Fruit fly (Drosophila melanogaster) whole organism, embryonic: ENCODE results near the gene nst.

Experiments used
- Ada2b ChIP-seq: fragments of 200-800 bp; sonication (Bioruptor generic); IDR thresholded peaks from 2 replicates; pipeline ENCODE4 v1.3.6; 2022; ENCODE audit warnings: missing biosample characterization, missing genetic modification characterization
- Antp ChIP-seq: fragments of 200-800 bp; sonication (Bioruptor generic); optimal IDR thresholded peaks from 3 replicates; lab custom pipeline; 2016; ENCODE audit warnings: missing biosample characterization, missing genetic modification characterization
- B-H2 ChIP-seq: fragments of 200-800 bp; sonication (Bioruptor generic); optimal IDR thresholded peaks from 2 replicates; lab custom pipeline; 2018; ENCODE audit warnings: missing biosample characterization, mild to moderate bottlenecking, missing genetic modification characterization
- Bteb2 ChIP-seq: fragments of 200-800 bp; sonication (Bioruptor generic); optimal IDR thresholded peaks from 2 replicates; lab custom pipeline; 2016; ENCODE audit warnings: missing biosample characterization, missing genetic modification characterization
- C15 ChIP-seq: fragments of 200-800 bp; sonication (Bioruptor generic); IDR thresholded peaks from 3 replicates; pipeline ENCODE4 v1.3.6; 2022; ENCODE audit warnings: missing biosample characterization, missing genetic modification characterization
- CG11398 ChIP-seq: fragments of 200-800 bp; sonication (Bioruptor generic); optimal IDR thresholded peaks from 2 replicates; lab custom pipeline; 2016; ENCODE audit warnings: missing biosample characterization, missing genetic modification characterization
- CG12071 ChIP-seq: fragments of 200-800 bp; sonication (Bioruptor generic); optimal IDR thresholded peaks from 3 replicates; lab custom pipeline; 2018; ENCODE audit warnings: missing biosample characterization, mild to moderate bottlenecking, missing genetic modification characterization
- CG12744 ChIP-seq: fragments of 200-800 bp; sonication (Bioruptor generic); optimal IDR thresholded peaks from 2 replicates; lab custom pipeline; 2016; ENCODE audit warnings: missing biosample characterization, missing genetic modification characterization
- CG13775 ChIP-seq: fragments of 200-800 bp; sonication (Bioruptor generic); optimal IDR thresholded peaks from 3 replicates; lab custom pipeline; 2017; ENCODE audit warnings: missing biosample characterization, mild to moderate bottlenecking, missing genetic modification characterization
- CG13894 ChIP-seq: fragments of 200-800 bp; sonication (Bioruptor generic); optimal IDR thresholded peaks from 3 replicates; lab custom pipeline; 2018; ENCODE audit warnings: missing biosample characterization, mild to moderate bottlenecking, missing genetic modification characterization, moderate library complexity
- CG15696 ChIP-seq: fragments of 200-800 bp; sonication (Bioruptor generic); optimal IDR thresholded peaks from 2 replicates; lab custom pipeline; 2019; ENCODE audit warnings: missing biosample characterization, mild to moderate bottlenecking, missing genetic modification characterization, moderate library complexity
- CG2875 ChIP-seq: fragments of 200-800 bp; sonication (Bioruptor generic); optimal IDR thresholded peaks from 2 replicates; lab custom pipeline; 2017; ENCODE audit warnings: missing biosample characterization, mild to moderate bottlenecking, missing genetic modification characterization, missing genetic modification reagents
- CG30403 ChIP-seq: fragments of 200-800 bp; sonication (Bioruptor generic); optimal IDR thresholded peaks from 3 replicates; lab custom pipeline; 2016; ENCODE audit warnings: missing biosample characterization, missing genetic modification characterization
- CG32532 ChIP-seq: fragments of 200-800 bp; sonication (Bioruptor generic); IDR thresholded peaks from 2 replicates; pipeline ENCODE4 v1.3.6; 2022; ENCODE audit warnings: missing biosample characterization, missing genetic modification characterization
- CG33557 ChIP-seq: fragments of 200-800 bp; sonication (Bioruptor generic); optimal IDR thresholded peaks from 2 replicates; lab custom pipeline; 2019; ENCODE audit warnings: missing biosample characterization, mild to moderate bottlenecking, missing genetic modification characterization, moderate library complexity
- CG34224 ChIP-seq: fragments of 200-800 bp; sonication (Bioruptor generic); IDR thresholded peaks from 3 replicates; pipeline ENCODE4 v1.3.6; 2022; ENCODE audit warnings: missing biosample characterization, missing genetic modification characterization; ENCODE audit not compliant: partially characterized antibody
- CG4730 ChIP-seq: fragments of 200-800 bp; sonication (Bioruptor generic); IDR thresholded peaks from 2 replicates; pipeline ENCODE4 v1.3.6; 2022; ENCODE audit warnings: missing biosample characterization, missing genetic modification characterization
- CG7556 ChIP-seq: fragments of 200-800 bp; sonication (Bioruptor generic); optimal IDR thresholded peaks from 2 replicates; lab custom pipeline; 2017; ENCODE audit warnings: missing biosample characterization, mild to moderate bottlenecking, missing genetic modification characterization
- CG8765 ChIP-seq: fragments of 200-800 bp; sonication (Bioruptor generic); IDR thresholded peaks from 2 replicates; pipeline ENCODE4 v1.3.6; 2022; ENCODE audit warnings: missing biosample characterization, missing genetic modification characterization
- CG8944 ChIP-seq: fragments of 200-800 bp; sonication (Bioruptor generic); optimal IDR thresholded peaks from 3 replicates; lab custom pipeline; 2016; ENCODE audit warnings: missing biosample characterization, missing genetic modification characterization
- CG9797 ChIP-seq: fragments of 200-800 bp; sonication (Bioruptor generic); optimal IDR thresholded peaks from 3 replicates; lab custom pipeline; 2018; ENCODE audit warnings: missing biosample characterization, mild to moderate bottlenecking, missing genetic modification characterization
- Dll ChIP-seq: fragments of 200-800 bp; sonication (Bioruptor generic); IDR thresholded peaks from 4 replicates; pipeline ENCODE4 v1.3.6; 2022; ENCODE audit warnings: missing biosample characterization, missing genetic modification characterization; ENCODE audit not compliant: partially characterized antibody
- Doc2 ChIP-seq: fragments of 200-800 bp; sonication (Bioruptor generic); IDR thresholded peaks from 2 replicates; pipeline ENCODE4 v1.3.6; 2022; ENCODE audit warnings: missing biosample characterization, missing genetic modification characterization
- Dref ChIP-seq: fragments of 200-800 bp; sonication (Bioruptor generic); IDR thresholded peaks from 2 replicates; pipeline ENCODE4 v1.3.6; 2022; ENCODE audit warnings: missing biosample characterization, missing genetic modification characterization
- Fer3 ChIP-seq: fragments of 200-800 bp; sonication (Bioruptor generic); optimal IDR thresholded peaks from 2 replicates; lab custom pipeline; 2018; ENCODE audit warnings: missing biosample characterization, mild to moderate bottlenecking, missing genetic modification characterization, moderate library complexity
- HLH54F ChIP-seq: fragments of 200-800 bp; sonication (Bioruptor generic); optimal IDR thresholded peaks from 3 replicates; lab custom pipeline; 2016; ENCODE audit warnings: missing biosample characterization, missing genetic modification characterization
- Hmr ChIP-seq: fragments of 200-800 bp; sonication (Bioruptor generic); optimal IDR thresholded peaks from 3 replicates; lab custom pipeline; 2017; ENCODE audit warnings: mild to moderate bottlenecking, missing biosample characterization, missing genetic modification reagents, missing genetic modification characterization
- Nf-YA ChIP-seq: fragments of 200-800 bp; sonication (Bioruptor generic); IDR thresholded peaks from 2 replicates; pipeline ENCODE4 v1.3.6; 2022; ENCODE audit warnings: missing biosample characterization, missing genetic modification characterization
- Usf ChIP-seq: fragments of 200-800 bp; sonication (Bioruptor generic); optimal IDR thresholded peaks from 2 replicates; lab custom pipeline; 2017; ENCODE audit warnings: missing genotype, missing biosample characterization, missing genetic modification characterization
- bbx ChIP-seq: fragments of 200-800 bp; sonication (Bioruptor generic); IDR thresholded peaks from 2 replicates; pipeline ENCODE4 v1.3.6; 2022; ENCODE audit warnings: missing biosample characterization, missing genetic modification characterization; ENCODE audit not compliant: partially characterized antibody
- cad ChIP-seq: fragments of >200 bp; optimal IDR thresholded peaks from 2 replicates; lab custom pipeline; 2017; ENCODE audit warnings: missing biosample characterization, missing genetic modification characterization
- dati ChIP-seq: fragments of 200-800 bp; sonication (Bioruptor generic); IDR thresholded peaks from 2 replicates; pipeline ENCODE4 v1.3.6; 2022; ENCODE audit warnings: missing biosample characterization, missing genetic modification characterization
- dimm ChIP-seq: fragments of 200-800 bp; sonication (Bioruptor generic); IDR thresholded peaks from 2 replicates; pipeline ENCODE4 v1.3.6; 2022; ENCODE audit warnings: missing biosample characterization, missing genetic modification characterization
- dysf ChIP-seq: fragments of 200-800 bp; sonication (Bioruptor generic); IDR thresholded peaks from 3 replicates; pipeline ENCODE4 v1.3.6; 2022; ENCODE audit warnings: missing biosample characterization, missing genetic modification characterization
- esg ChIP-seq: fragments of 200-800 bp; sonication (Bioruptor generic); conservative IDR thresholded peaks from 2 replicates; pipeline ENCODE4 v1.3.6; 2022; ENCODE audit warnings: missing biosample characterization, missing genetic modification characterization
- ftz-f1 ChIP-seq: fragments of 200-800 bp; sonication (Bioruptor generic); optimal IDR thresholded peaks from 2 replicates; lab custom pipeline; 2016; ENCODE audit warnings: missing biosample characterization, missing genetic modification characterization
- gce ChIP-seq: fragments of 200-800 bp; sonication (Bioruptor generic); IDR thresholded peaks from 3 replicates; pipeline ENCODE4 v1.3.6; 2022; ENCODE audit warnings: missing biosample characterization, missing genetic modification characterization
- gsb-n ChIP-seq: fragments of 200-800 bp; sonication (Bioruptor generic); optimal IDR thresholded peaks from 3 replicates; lab custom pipeline; 2018; ENCODE audit warnings: missing biosample characterization, mild to moderate bottlenecking, missing genetic modification characterization
- hbn ChIP-seq: fragments of 200-800 bp; sonication (Bioruptor generic); IDR thresholded peaks from 2 replicates; pipeline ENCODE4 v1.3.6; 2022; ENCODE audit warnings: missing biosample characterization, missing genetic modification characterization; ENCODE audit not compliant: partially characterized antibody
- kni ChIP-seq: fragments of 200-800 bp; sonication (Bioruptor generic); optimal IDR thresholded peaks from 3 replicates; lab custom pipeline; 2017; ENCODE audit warnings: mild to moderate bottlenecking, missing biosample characterization, missing genetic modification reagents, missing genetic modification characterization
- lov ChIP-seq, 2 experiments: fragments of 200-800 bp in 1 of 2; fragments of >200 bp in 1 of 2; sonication (Bioruptor generic) in 1 of 2; IDR thresholded peaks in 1 of 2; optimal IDR thresholded peaks in 1 of 2; 2 replicates in 1 of 2; 3 replicates in 1 of 2; pipeline versions ENCODE4 v1.3.6 to Lab custom; 2017 to 2022; ENCODE audit warnings: missing biosample characterization in 1 of 2, missing genetic modification characterization in 1 of 2
- p53 ChIP-seq: fragments of 200-800 bp; sonication (Bioruptor generic); optimal IDR thresholded peaks from 2 replicates; lab custom pipeline; 2016; ENCODE audit warnings: missing biosample characterization, missing genetic modification characterization
- pum ChIP-seq: fragments of 200-800 bp; sonication (Bioruptor generic); optimal IDR thresholded peaks from 2 replicates; lab custom pipeline; 2016; ENCODE audit warnings: missing biosample characterization, missing genetic modification characterization
- slbo ChIP-seq: fragments of 200-800 bp; sonication (Bioruptor generic); IDR thresholded peaks from 2 replicates; pipeline ENCODE4 v1.3.6; 2022; ENCODE audit warnings: missing biosample characterization, missing genetic modification characterization
- sna ChIP-seq: fragments of 200-800 bp; sonication (Bioruptor generic); IDR thresholded peaks from 2 replicates; pipeline ENCODE4 v1.3.6; 2022; ENCODE audit warnings: missing biosample characterization, missing genetic modification characterization; ENCODE audit not compliant: partially characterized antibody
- sug ChIP-seq: fragments of 200-800 bp; optimal IDR thresholded peaks from 2 replicates; lab custom pipeline; 2019; ENCODE audit warnings: missing biosample characterization, mild to moderate bottlenecking, missing genetic modification characterization, moderate library complexity
- unc-4 ChIP-seq: fragments of 200-800 bp; sonication (Bioruptor generic); IDR thresholded peaks from 2 replicates; pipeline ENCODE4 v1.3.6; 2022; ENCODE audit warnings: missing biosample characterization, missing genetic modification characterization; ENCODE audit not compliant: partially characterized antibody
- vfl ChIP-seq: fragments of 200-800 bp; sonication (Bioruptor generic); optimal IDR thresholded peaks from 2 replicates; lab custom pipeline; 2016; ENCODE audit warnings: missing biosample characterization, missing genetic modification characterization
- wek ChIP-seq: fragments of 200-800 bp; sonication (Bioruptor generic); optimal IDR thresholded peaks from 3 replicates; lab custom pipeline; 2018; ENCODE audit warnings: missing biosample characterization, mild to moderate bottlenecking, missing genetic modification characterization, moderate library complexity
- z ChIP-seq: fragments of 200-800 bp; sonication (Bioruptor generic); IDR thresholded peaks from 3 replicates; pipeline ENCODE4 v1.3.6; 2022; ENCODE audit warnings: missing biosample characterization, missing genetic modification characterization

The nst gene

dm6 chr3L:12533392-12534070 lies 3.6 kb upstream of the nst start, which contains the start of the genes Tsf2 and CG34242 (continued):
- TF ChIP-seq CG12071 (GFP tag; lab: Kevin White, UChicago), result no peak
- peak; percentile 87 for TF ChIP-seq CG8765 (GFP tag; lab: Robert Waterston, UW)
- TF ChIP-seq CG2875 (GFP tag; lab: Kevin White, UChicago), result no peak
- TF ChIP-seq dimm (GFP tag; lab: Robert Waterston, UW), result peak; percentile 87
- TF ChIP-seq Usf (GFP tag; lab: Kevin White, UChicago), result no peak
- TF ChIP-seq Bteb2, result no peak
- TF ChIP-seq HLH54F, result no peak
- peak; percentile 32 for TF ChIP-seq CG13775 (GFP tag; lab: Kevin White, UChicago)
- TF ChIP-seq lov (optimal IDR thresholded peaks at IDR 0.05; lab: Kevin White, UChicago), result no peak
- peak; percentile 74; the same call in 1 of the 3 replicates for TF ChIP-seq lov (GFP tag; IDR thresholded peaks at IDR 0.05; lab: Robert Waterston, UW)
- peak; percentile 90 for TF ChIP-seq Fer3 (tag; lab: Kevin White, UChicago)
- no peak for TF ChIP-seq sna (GFP tag; lab: Robert Waterston, UW)
- TF ChIP-seq Dll (GFP tag; lab: Robert Waterston, UW), result no peak
- no peak for TF ChIP-seq Hmr (GFP tag; lab: Kevin White, UChicago)
- no peak for TF ChIP-seq gsb-n (tag; lab: Kevin White, UChicago)
- no peak for TF ChIP-seq p53
- no peak for TF ChIP-seq unc-4 (GFP tag; lab: Robert Waterston, UW)
- no peak for TF ChIP-seq pum (GFP tag; lab: Kevin White, UChicago)
- peak; percentile 77 for TF ChIP-seq sug (tag; lab: Kevin White, UChicago)
- no peak for TF ChIP-seq hbn (GFP tag; lab: Robert Waterston, UW)
- no peak for TF ChIP-seq CG12744 (GFP tag; lab: Kevin White, UChicago)
- no peak for TF ChIP-seq Antp (GFP tag; lab: Kevin White, UChicago)
- TF ChIP-seq dysf, result peak; percentile 94
- TF ChIP-seq z (GFP tag; lab: Robert Waterston, UW), result no peak
- peak; percentile 79 for TF ChIP-seq C15
- no peak for TF ChIP-seq dati (GFP tag; lab: Robert Waterston, UW)
- TF ChIP-seq cad (GFP tag; lab: Kevin White, UChicago), result no peak
- TF ChIP-seq CG8944 (GFP tag; lab: Kevin White, UChicago), result no peak
- TF ChIP-seq wek, result no peak
- peak; percentile 94 for TF ChIP-seq gce (GFP tag; lab: Robert Waterston, UW)
- TF ChIP-seq Ada2b, result peak; percentile 95
- peak; percentile 52; the same call in 1 of the 2 replicates for TF ChIP-seq Doc2 (GFP tag; lab: Robert Waterston, UW)
- TF ChIP-seq Nf-YA (GFP tag; lab: Robert Waterston, UW), result peak; percentile 91
- no peak for TF ChIP-seq CG34224 (GFP tag; lab: Robert Waterston, UW)
- TF ChIP-seq CG32532 (GFP tag; lab: Robert Waterston, UW), result peak; percentile 93
- peak; percentile 97 for TF ChIP-seq esg (GFP tag; lab: Robert Waterston, UW)
- TF ChIP-seq CG13894 (tag; lab: Kevin White, UChicago), result no peak
- peak; percentile 49 for TF ChIP-seq CG7556
- no peak for TF ChIP-seq B-H2
- no peak for TF ChIP-seq bbx
- TF ChIP-seq CG15696 (tag; lab: Kevin White, UChicago), result peak; percentile 57
- TF ChIP-seq vfl (GFP tag; lab: Kevin White, UChicago), result no peak
- TF ChIP-seq CG33557 (GFP tag; lab: Kevin White, UChicago), result no peak
- peak; percentile 81 for TF ChIP-seq CG9797
- no peak for TF ChIP-seq CG11398
- no peak for TF ChIP-seq kni (GFP tag; lab: Kevin White, UChicago)
- peak; percentile 95 for TF ChIP-seq CG4730 (GFP tag; lab: Robert Waterston, UW)
- no peak for TF ChIP-seq ftz-f1 (GFP tag; lab: Kevin White, UChicago)
- peak; percentile 69 for TF ChIP-seq slbo (GFP tag; lab: Robert Waterston, UW)
- TF ChIP-seq CG30403, result peak; percentile 53
- no peak for TF ChIP-seq Dref (GFP tag; lab: Robert Waterston, UW)
